Worm (Caenorhabditis elegans) whole organism, L3 larva: ENCODE measurements around the gene ran-1.

ENCODE experiments used
- ZK546.5 ChIP-seq: sonication (generic microtip); optimal IDR thresholded peaks from 2 replicates; lab custom pipeline; 2017; ENCODE audit warnings: missing biosample characterization, missing genetic modification characterization
- aly-2 ChIP-seq: fragments of 150-350 bp; optimal IDR thresholded peaks from 2 replicates; lab custom pipeline; 2014; ENCODE audit warnings: missing biosample characterization, missing genetic modification characterization
- ceh-82 ChIP-seq: fragments of 150-350 bp; optimal IDR thresholded peaks from 2 replicates; lab custom pipeline; 2014; ENCODE audit warnings: missing biosample characterization, missing genetic modification characterization
- ceh-9 ChIP-seq: sonication (generic microtip); optimal IDR thresholded peaks from 2 replicates; lab custom pipeline; 2018; ENCODE audit warnings: missing biosample characterization, missing genetic modification characterization
- elt-1 ChIP-seq: fragments of 150-350 bp; optimal IDR thresholded peaks from 2 replicates; lab custom pipeline; 2014; ENCODE audit warnings: missing biosample characterization, missing genetic modification characterization
- fkh-2 ChIP-seq: fragments of 150-350 bp; optimal IDR thresholded peaks from 2 replicates; lab custom pipeline; 2014; ENCODE audit warnings: missing biosample characterization, missing genetic modification reagents, missing genetic modification characterization
- lin-15B ChIP-seq: fragments of 150-350 bp; optimal IDR thresholded peaks from 2 replicates; lab custom pipeline; 2014; ENCODE audit warnings: missing biosample characterization, missing genetic modification characterization
- nhr-11 ChIP-seq: fragments of 150-350 bp; optimal IDR thresholded peaks from 2 replicates; lab custom pipeline; 2014; ENCODE audit warnings: missing biosample characterization, missing genetic modification characterization
- nhr-237 ChIP-seq: fragments of 150-350 bp; optimal IDR thresholded peaks from 2 replicates; lab custom pipeline; 2014; ENCODE audit warnings: missing biosample characterization, missing genetic modification characterization
- nhr-67 ChIP-seq: fragments of 150-350 bp; optimal IDR thresholded peaks from 2 replicates; lab custom pipeline; 2014; ENCODE audit warnings: missing biosample characterization, missing genetic modification characterization
- nhr-76 ChIP-seq: fragments of 150-350 bp; sonication (generic microtip); optimal IDR thresholded peaks from 5 replicates; lab custom pipeline; 2014; ENCODE audit warnings: missing biosample characterization, missing genetic modification characterization
- ztf-11 ChIP-seq: fragments of 150-350 bp; optimal IDR thresholded peaks from 2 replicates; lab custom pipeline; 2014; ENCODE audit warnings: missing biosample characterization, missing genetic modification characterization

- TF ChIP-seq ztf-11 (tag; lab: Kevin White, UChicago) (no peak), ceh-82 (tag; lab: Kevin White, UChicago) (no peak), aly-2 (tag; lab: Kevin White, UChicago) (no peak), nhr-67 (no peak), nhr-11 (tag; lab: Kevin White, UChicago) (no peak), ZK546.5 (tag; lab: Kevin White, UChicago) (no peak), fkh-2 (no peak), lin-15B (tag; lab: Kevin White, UChicago) (no peak), elt-1 (no peak), ceh-9 (tag; lab: Kevin White, UChicago) (no peak), nhr-237 (tag; lab: Kevin White, UChicago) (no peak), nhr-76 (tag; lab: Kevin White, UChicago) (no peak)
Measured at ce11 chrIII:10708484-10708883, 39.0 kb downstream of the ran-1 start.
